Fruit fly (Drosophila melanogaster): ENCODE data around the gene CG14711.

CG14711 gene

dm6 chr3R:11581340-11582252 is 41.5 kb upstream of the CG14711 start, which contains the start of gene wkd (continued):
- TF ChIP-seq Dad (GFP tag; optimal IDR thresholded peaks at IDR 0.05) (peak; percentile 12), chn (GFP tag; optimal IDR thresholded peaks at IDR 0.05) (no peak), Ravus (GFP tag; IDR thresholded peaks at IDR 0.05) (no peak), lov (optimal IDR thresholded peaks at IDR 0.05) (no peak), lov (GFP tag; IDR thresholded peaks at IDR 0.05) (no peak), B-H2 (GFP tag; optimal IDR thresholded peaks at IDR 0.05) (no peak), tap (tag; optimal IDR thresholded peaks at IDR 0.05) (no peak), HmgD (GFP tag; optimal IDR thresholded peaks at IDR 0.05) (peak; percentile 66), kni (GFP tag; optimal IDR thresholded peaks at IDR 0.05) (peak; percentile 40), CG10321 (GFP tag; IDR thresholded peaks at IDR 0.05) (no peak), CG2678 (tag; optimal IDR thresholded peaks at IDR 0.05) (no peak), gsb-n (tag; optimal IDR thresholded peaks at IDR 0.05) (no peak), D (optimal IDR thresholded peaks at IDR 0.05) (no peak), D (GFP tag; optimal IDR thresholded peaks at IDR 0.05) (no peak), Bgb (GFP tag; IDR thresholded peaks at IDR 0.05; ENCODE audit: partially characterized antibody) (peak; percentile 92), chm (GFP tag; IDR thresholded peaks at IDR 0.05) (no peak), Scr (GFP tag; IDR thresholded peaks at IDR 0.05; ENCODE audit: partially characterized antibody) (peak; percentile 86), lmd (GFP tag; IDR thresholded peaks at IDR 0.05) (no peak), CG12299 (tag; optimal IDR thresholded peaks at IDR 0.05) (peak; percentile 39), gce (GFP tag; IDR thresholded peaks at IDR 0.05) (no peak), Fer3 (tag; optimal IDR thresholded peaks at IDR 0.05) (no peak), Six4 (GFP tag; optimal IDR thresholded peaks at IDR 0.05) (no peak), p53 (GFP tag; optimal IDR thresholded peaks at IDR 0.05) (no peak), CG17802 (tag; optimal IDR thresholded peaks at IDR 0.05) (no peak), pnt (GFP tag; optimal IDR thresholded peaks at IDR 0.05) (no peak), Rx (GFP tag; IDR thresholded peaks at IDR 0.05) (no peak), CG8924 (tag; optimal IDR thresholded peaks at IDR 0.05) (no peak), inv (GFP tag; IDR thresholded peaks at IDR 0.05; ENCODE audit: partially characterized antibody) (peak; percentile 78), bowl (GFP tag; IDR thresholded peaks at IDR 0.05) (no peak), Lhr (GFP tag; optimal IDR thresholded peaks at IDR 0.05) (peak; percentile 79), sug (tag; optimal IDR thresholded peaks at IDR 0.05) (peak; percentile 55), ro (GFP tag; IDR thresholded peaks at IDR 0.05) (no peak), CG3838 (GFP tag; optimal IDR thresholded peaks at IDR 0.05) (no peak), Hey (tag; optimal IDR thresholded peaks at IDR 0.05) (no peak), CG17385 (GFP tag; optimal IDR thresholded peaks at IDR 0.05) (no peak), Deaf1 (tag; optimal IDR thresholded peaks at IDR 0.05) (no peak), gsb (GFP tag; IDR thresholded peaks at IDR 0.05) (no peak), CG31388 (GFP tag; optimal IDR thresholded peaks at IDR 0.05) (no peak), Ets65A (GFP tag) (peak; percentile 90), CG31365 (tag; optimal IDR thresholded peaks at IDR 0.05) (no peak), CG17359 (tag; optimal IDR thresholded peaks at IDR 0.05) (no peak), CG1792 (GFP tag; optimal IDR thresholded peaks at IDR 0.05) (no peak), CG10431 (GFP tag; optimal IDR thresholded peaks at IDR 0.05) (no peak), insv (GFP tag; optimal IDR thresholded peaks at IDR 0.05) (no peak), CG3407 (GFP tag; optimal IDR thresholded peaks at IDR 0.05) (no peak), run (tag; optimal IDR thresholded peaks at IDR 0.05) (no peak), Jarid2 (GFP tag; optimal IDR thresholded peaks at IDR 0.05) (no peak), hkb (optimal IDR thresholded peaks at IDR 0.05) (no peak), hkb (GFP tag; IDR thresholded peaks at IDR 0.05) (peak; percentile 32; the same call in 1 of the 2 replicates), CG11247 (GFP tag; IDR thresholded peaks at IDR 0.05) (no peak), Mrtf (GFP tag; IDR thresholded peaks at IDR 0.05) (no peak)

All from whole organism, embryonic.